Fruit fly (Drosophila melanogaster): ENCODE data around the gene form3.

form3 gene

dm6 chr3L:7094548-7095072, at the start of gene form3:
Gene form3, plus strand, starts transcription at chr3L:7094818.
- TF ChIP-seq Mnt (GFP tag; optimal IDR thresholded peaks at IDR 0.05) = no peak
- no peak for TF ChIP-seq CG1620 (GFP tag; optimal IDR thresholded peaks at IDR 0.05)
- TF ChIP-seq pad (GFP tag; optimal IDR thresholded peaks at IDR 0.05) = no peak
- TF ChIP-seq Clk (GFP tag; optimal IDR thresholded peaks at IDR 0.05) = no peak
- TF ChIP-seq cnc (optimal IDR thresholded peaks at IDR 0.05) = no peak
- TF ChIP-seq kay (GFP tag; ENCODE audit: borderline replicate concordance) = no peak
- no peak for TF ChIP-seq CG33017 (tag; optimal IDR thresholded peaks at IDR 0.05)

- TF ChIP-seq CG33017 (tag; optimal IDR thresholded peaks at IDR 0.05) (no peak), ovo (GFP tag; optimal IDR thresholded peaks at IDR 0.05) (no peak), CG11617 (GFP tag; optimal IDR thresholded peaks at IDR 0.05) (no peak), CG5204 (GFP tag; optimal IDR thresholded peaks at IDR 0.05) (no peak), cic (GFP tag; optimal IDR thresholded peaks at IDR 0.05) (no peak), Mnt (GFP tag; optimal IDR thresholded peaks at IDR 0.05) (no peak), Hr96 (GFP tag; optimal IDR thresholded peaks at IDR 0.05) (no peak), CG12768 (GFP tag; optimal IDR thresholded peaks at IDR 0.05) (no peak), bab1 (GFP tag; optimal IDR thresholded peaks at IDR 0.05) (no peak), toe (GFP tag; optimal IDR thresholded peaks at IDR 0.05) (no peak), CG7101 (tag; optimal IDR thresholded peaks at IDR 0.05) (no peak), pad (GFP tag; optimal IDR thresholded peaks at IDR 0.05) (no peak), kay (GFP tag; ENCODE audit: borderline replicate concordance) (no peak), CG7045 (GFP tag; optimal IDR thresholded peaks at IDR 0.05) (no peak), Clk (GFP tag; optimal IDR thresholded peaks at IDR 0.05) (no peak), CG14711 (tag; optimal IDR thresholded peaks at IDR 0.05) (no peak), Crg-1 (GFP tag; optimal IDR thresholded peaks at IDR 0.05) (no peak), tj (GFP tag; optimal IDR thresholded peaks at IDR 0.05) (no peak), CG1620 (GFP tag; optimal IDR thresholded peaks at IDR 0.05) (no peak), cnc (optimal IDR thresholded peaks at IDR 0.05) (no peak)
Measured at dm6 chr3L:7058401-7058999, 36.1 kb upstream of the form3 start.

dm6 chr3L:7066014-7066413, 28.6 kb upstream of the form3 start, which contains the start of gene CG14823:
Gene CG14823, plus strand, starts transcription at chr3L:7066314.
- TF ChIP-seq CG12768 (GFP tag; optimal IDR thresholded peaks at IDR 0.05) = no peak
- TF ChIP-seq bab1 (GFP tag; optimal IDR thresholded peaks at IDR 0.05) = no peak
- no peak for TF ChIP-seq CG33017 (tag; optimal IDR thresholded peaks at IDR 0.05)
- no peak for TF ChIP-seq CG7101 (tag; optimal IDR thresholded peaks at IDR 0.05)
- no peak for TF ChIP-seq CG7045 (GFP tag; optimal IDR thresholded peaks at IDR 0.05)
- no peak for TF ChIP-seq Crg-1 (GFP tag; optimal IDR thresholded peaks at IDR 0.05)
- TF ChIP-seq tj (GFP tag; optimal IDR thresholded peaks at IDR 0.05) = no peak
- no peak for TF ChIP-seq Hr96 (GFP tag; optimal IDR thresholded peaks at IDR 0.05)
- no peak for TF ChIP-seq pad (GFP tag; optimal IDR thresholded peaks at IDR 0.05)
- no peak for TF ChIP-seq CG11617 (GFP tag; optimal IDR thresholded peaks at IDR 0.05)
- no peak for TF ChIP-seq Mnt (GFP tag; optimal IDR thresholded peaks at IDR 0.05)
- no peak for TF ChIP-seq CG1620 (GFP tag; optimal IDR thresholded peaks at IDR 0.05)
- no peak for TF ChIP-seq cnc (optimal IDR thresholded peaks at IDR 0.05)
- TF ChIP-seq ovo (GFP tag; optimal IDR thresholded peaks at IDR 0.05) = no peak

- TF ChIP-seq bab1 (GFP tag; optimal IDR thresholded peaks at IDR 0.05) = no peak
- TF ChIP-seq CG14711 (tag; optimal IDR thresholded peaks at IDR 0.05) = no peak
- no peak for TF ChIP-seq cic (GFP tag; optimal IDR thresholded peaks at IDR 0.05)
- no peak for TF ChIP-seq pad (GFP tag; optimal IDR thresholded peaks at IDR 0.05)
- no peak for TF ChIP-seq CG12768 (GFP tag; optimal IDR thresholded peaks at IDR 0.05)
- no peak for TF ChIP-seq CG5204 (GFP tag; optimal IDR thresholded peaks at IDR 0.05)
- no peak for TF ChIP-seq ovo (GFP tag; optimal IDR thresholded peaks at IDR 0.05)
- TF ChIP-seq CG7045 (GFP tag; optimal IDR thresholded peaks at IDR 0.05) = no peak
Measured at dm6 chr3L:7069099-7069498, 25.5 kb upstream of the form3 start, which contains the start of gene CG32391. Gene CG32391, minus strand, starts transcription at chr3L:7069199.

dm6 chr3L:7075147-7075546, 19.5 kb upstream of the form3 start, which contains the start of gene CG34030:
Gene CG34030, minus strand, starts transcription at chr3L:7075247.
- no peak for TF ChIP-seq bab1 (GFP tag; optimal IDR thresholded peaks at IDR 0.05)
- TF ChIP-seq Hr96 (GFP tag; optimal IDR thresholded peaks at IDR 0.05) = no peak
- TF ChIP-seq CG7045 (GFP tag; optimal IDR thresholded peaks at IDR 0.05) = no peak
- TF ChIP-seq kay (GFP tag; ENCODE audit: borderline replicate concordance) = no peak
- TF ChIP-seq cic (GFP tag; optimal IDR thresholded peaks at IDR 0.05) = no peak
- TF ChIP-seq toe (GFP tag; optimal IDR thresholded peaks at IDR 0.05) = no peak
- no peak for TF ChIP-seq Mnt (GFP tag; optimal IDR thresholded peaks at IDR 0.05)

dm6 chr3L:7077258-7077657, 17.4 kb upstream of the form3 start, which contains the start of gene CG8641:
Gene CG8641, minus strand, starts transcription at chr3L:7077462.
- TF ChIP-seq Crg-1 (GFP tag; optimal IDR thresholded peaks at IDR 0.05) (no peak), CG14711 (tag; optimal IDR thresholded peaks at IDR 0.05) (no peak)

dm6 chr3L:7082168-7082567, 12.4 kb upstream of the form3 start:
- no peak for TF ChIP-seq CG11617 (GFP tag; optimal IDR thresholded peaks at IDR 0.05)
- TF ChIP-seq cnc (optimal IDR thresholded peaks at IDR 0.05) = no peak
- no peak for TF ChIP-seq CG12768 (GFP tag; optimal IDR thresholded peaks at IDR 0.05)
- no peak for TF ChIP-seq Clk (GFP tag; optimal IDR thresholded peaks at IDR 0.05)
- TF ChIP-seq cic (GFP tag; optimal IDR thresholded peaks at IDR 0.05) = no peak
- no peak for TF ChIP-seq CG1620 (GFP tag; optimal IDR thresholded peaks at IDR 0.05)
- no peak for TF ChIP-seq kay (GFP tag; ENCODE audit: borderline replicate concordance)
- no peak for TF ChIP-seq CG7101 (tag; optimal IDR thresholded peaks at IDR 0.05)
